Fruit fly (Drosophila melanogaster) whole organism, embryonic: Measurements from ENCODE around the gene CG9672.

Experiments
- CG9932 ChIP-seq: fragments of 200-800 bp; sonication (Bioruptor generic); IDR thresholded peaks from 2 replicates; pipeline ENCODE4 v1.3.6; 2022; ENCODE audit warnings: missing biosample characterization, missing genetic modification characterization
- h ChIP-seq: fragments of >200 bp; optimal IDR thresholded peaks from 2 replicates; lab custom pipeline; 2017

- TF ChIP-seq CG9932 (peak; percentile 92), h (lab: Kevin White, UChicago) (no peak)
Measured at dm6 chrX:16751579-16752156, 45.0 kb upstream of the CG9672 start, which contains the start of gene goe.
